Fruit fly (Drosophila melanogaster): ENCODE results near the gene Mi-2.

The Mi-2 gene

DNA sequence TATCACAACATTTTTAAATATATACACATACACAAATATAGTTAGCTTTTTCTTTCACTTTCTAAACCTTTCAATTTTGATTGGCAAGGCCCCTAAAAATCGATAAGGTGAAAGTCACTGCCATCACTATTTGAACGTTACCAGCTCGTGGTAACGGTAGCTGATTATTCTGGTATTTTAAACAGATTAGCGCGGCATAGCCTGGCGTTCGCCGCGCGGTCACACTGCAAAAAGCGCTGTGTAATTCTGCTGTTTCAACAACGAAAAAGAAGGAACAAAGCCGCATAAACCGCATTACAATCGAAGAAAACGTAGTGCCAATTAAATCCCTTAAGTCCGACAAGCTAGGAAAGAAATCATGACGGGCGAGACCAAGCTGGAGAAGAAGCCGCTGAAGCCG is 4.8 kb upstream of the Mi-2 start, which contains the start of gene Rpn1 (continued):
- TF ChIP-seq dm (GFP tag; optimal IDR thresholded peaks at IDR 0.05) (peak; percentile 52), az2 (GFP tag; optimal IDR thresholded peaks at IDR 0.05) (no peak), disco-r (GFP tag; optimal IDR thresholded peaks at IDR 0.05) (no peak), Abd-B (GFP tag; optimal IDR thresholded peaks at IDR 0.05) (no peak), CG6683 (GFP tag; optimal IDR thresholded peaks at IDR 0.05) (no peak), CG10147 (GFP tag; optimal IDR thresholded peaks at IDR 0.05) (no peak), CG16863 (GFP tag; optimal IDR thresholded peaks at IDR 0.05) (no peak), Dll (GFP tag; IDR thresholded peaks at IDR 0.05; ENCODE audit: partially characterized antibody) (0 out of 4 replicates have a peak, but pooled peaks have one; percentile 51), CG6765 (GFP tag; optimal IDR thresholded peaks at IDR 0.05) (no peak), CG4360 (GFP tag; IDR thresholded peaks at IDR 0.05) (no peak), Chrac-16 (GFP tag; optimal IDR thresholded peaks at IDR 0.05) (no peak), salm (tag; optimal IDR thresholded peaks at IDR 0.05) (no peak), CG13894 (tag; optimal IDR thresholded peaks at IDR 0.05) (no peak), bowl (GFP tag; IDR thresholded peaks at IDR 0.05) (no peak), ro (GFP tag; IDR thresholded peaks at IDR 0.05) (no peak), mld (GFP tag; IDR thresholded peaks at IDR 0.05; ENCODE audit: partially characterized antibody) (no peak), CoRest (tag; optimal IDR thresholded peaks at IDR 0.05) (no peak), Dfd (GFP tag; optimal IDR thresholded peaks at IDR 0.05) (no peak), CG9876 (GFP tag; optimal IDR thresholded peaks at IDR 0.05) (no peak), CG10543 (GFP tag; optimal IDR thresholded peaks at IDR 0.05) (no peak), grau (tag; optimal IDR thresholded peaks at IDR 0.05) (no peak), unc-4 (GFP tag; IDR thresholded peaks at IDR 0.05; ENCODE audit: partially characterized antibody) (peak; percentile 48; the same call in 1 of the 2 replicates), emc (GFP tag; optimal IDR thresholded peaks at IDR 0.05) (no peak), lmd (GFP tag; IDR thresholded peaks at IDR 0.05) (no peak), CG6689 (GFP tag; IDR thresholded peaks at IDR 0.05) (no peak), Mrtf (GFP tag; IDR thresholded peaks at IDR 0.05) (no peak), CG12219 (GFP tag; optimal IDR thresholded peaks at IDR 0.05) (no peak), Antp (GFP tag; optimal IDR thresholded peaks at IDR 0.05) (peak; percentile 35), CG16813 (GFP tag; IDR thresholded peaks at IDR 0.05; ENCODE audit: partially characterized antibody) (peak; percentile 60; the same call in 2 of the 3 replicates), CG8359 (GFP tag; optimal IDR thresholded peaks at IDR 0.05; ENCODE audit: borderline replicate concordance) (no peak), gce (GFP tag; IDR thresholded peaks at IDR 0.05) (no peak), crc (GFP tag; optimal IDR thresholded peaks at IDR 0.05) (no peak), shn (GFP tag; optimal IDR thresholded peaks at IDR 0.05) (no peak), CG34224 (GFP tag; IDR thresholded peaks at IDR 0.05; ENCODE audit: partially characterized antibody) (peak; percentile 54; the same call in 2 of the 3 replicates), tin (GFP tag; optimal IDR thresholded peaks at IDR 0.05) (no peak), her (GFP tag; optimal IDR thresholded peaks at IDR 0.05) (no peak), croc (GFP tag; conservative IDR thresholded peaks at IDR 0.05) (no peak), unpg (GFP tag; optimal IDR thresholded peaks at IDR 0.05) (no peak), CG7357 (GFP tag; IDR thresholded peaks at IDR 0.05) (no peak), gcm (GFP tag; optimal IDR thresholded peaks at IDR 0.05) (no peak), CG3407 (GFP tag; optimal IDR thresholded peaks at IDR 0.05) (no peak), CG11723 (GFP tag; optimal IDR thresholded peaks at IDR 0.05) (no peak), Atf6 (GFP tag; IDR thresholded peaks at IDR 0.05) (no peak), CG17802 (tag; optimal IDR thresholded peaks at IDR 0.05) (no peak), lov (optimal IDR thresholded peaks at IDR 0.05) (no peak), lov (GFP tag; IDR thresholded peaks at IDR 0.05) (0 out of 3 replicates have a peak, but pooled peaks have one; percentile 44), CG2199 (GFP tag; IDR thresholded peaks at IDR 0.05) (no peak), oc (tag; optimal IDR thresholded peaks at IDR 0.05) (peak; percentile 85), h (optimal IDR thresholded peaks at IDR 0.05) (no peak), Fer3 (tag; optimal IDR thresholded peaks at IDR 0.05) (no peak), CG30020 (tag; optimal IDR thresholded peaks at IDR 0.05) (peak; percentile 36), nerfin-2 (GFP tag; IDR thresholded peaks at IDR 0.05; ENCODE audit: partially characterized antibody) (peak; percentile 60)

Data from whole organism, embryonic.